Fruit fly (Drosophila melanogaster) whole organism, prepupa: ENCODE measurements around the gene CG17919.

ENCODE experiments used
- CG10631 ChIP-seq: fragments of 200-800 bp; sonication (Bioruptor generic); optimal IDR thresholded peaks from 2 replicates; lab custom pipeline; 2016; ENCODE audit warnings: missing biosample characterization, missing genetic modification characterization
- CG15336 ChIP-seq: fragments of 200-800 bp; sonication (Bioruptor generic); IDR thresholded peaks from 2 replicates; pipeline ENCODE4 v1.3.6; 2022; ENCODE audit warnings: missing biosample characterization, missing genetic modification characterization
- CG3032 ChIP-seq: fragments of 200-800 bp; optimal IDR thresholded peaks from 2 replicates; lab custom pipeline; 2019; ENCODE audit warnings: missing biosample characterization, mild to moderate bottlenecking, missing genetic modification characterization, moderate library complexity
- CG31627 ChIP-seq: fragments of 200-800 bp; sonication (Bioruptor generic); optimal IDR thresholded peaks from 3 replicates; lab custom pipeline; 2016; ENCODE audit warnings: missing biosample characterization, missing genetic modification characterization
- CG32006 ChIP-seq: fragments of 200-800 bp; sonication (Bioruptor generic); optimal IDR thresholded peaks from 3 replicates; lab custom pipeline; 2017; ENCODE audit warnings: missing biosample characterization, mild to moderate bottlenecking, missing genetic modification characterization
- CG34406 ChIP-seq: fragments of 200-800 bp; sonication (Bioruptor generic); optimal IDR thresholded peaks from 3 replicates; lab custom pipeline; 2016; ENCODE audit warnings: missing biosample characterization, missing genetic modification characterization
- CG6163 ChIP-seq: fragments of 200-800 bp; sonication (Bioruptor generic); IDR thresholded peaks from 3 replicates; pipeline ENCODE4 v1.3.6; 2022; ENCODE audit warnings: missing biosample characterization, missing genetic modification characterization
- CG6276 ChIP-seq: fragments of 200-800 bp; sonication (Bioruptor generic); optimal IDR thresholded peaks from 2 replicates; lab custom pipeline; 2017; ENCODE audit warnings: missing biosample characterization, mild to moderate bottlenecking, missing genetic modification characterization
- CG6792 ChIP-seq: fragments of 200-800 bp; sonication (Bioruptor generic); optimal IDR thresholded peaks from 3 replicates; lab custom pipeline; 2016; ENCODE audit warnings: missing biosample characterization, missing genetic modification characterization
- CG6808 ChIP-seq: fragments of 200-800 bp; sonication (Bioruptor generic); optimal IDR thresholded peaks from 3 replicates; lab custom pipeline; 2017; ENCODE audit warnings: missing biosample characterization, missing genetic modification characterization, mild to moderate bottlenecking, moderate library complexity, missing genetic modification reagents
- CG6854 ChIP-seq: fragments of 200-800 bp; sonication (Bioruptor generic); optimal IDR thresholded peaks from 2 replicates; lab custom pipeline; 2017; ENCODE audit warnings: missing biosample characterization, mild to moderate bottlenecking, missing genetic modification characterization
- CG7368 ChIP-seq: fragments of 200-800 bp; sonication (Bioruptor generic); optimal IDR thresholded peaks from 3 replicates; lab custom pipeline; 2016; ENCODE audit warnings: missing biosample characterization, missing genetic modification characterization
- CG8119 ChIP-seq: fragments of 200-800 bp; sonication (Bioruptor generic); IDR thresholded peaks from 3 replicates; pipeline ENCODE4 v1.3.6; 2022; ENCODE audit warnings: missing biosample characterization, missing genetic modification characterization
- CG8319 ChIP-seq: fragments of 200-800 bp; sonication (Bioruptor generic); optimal IDR thresholded peaks from 3 replicates; lab custom pipeline; 2016; ENCODE audit warnings: missing biosample characterization, missing genetic modification characterization
- Eip93F ChIP-seq: fragments of 200-800 bp; sonication (Bioruptor generic); optimal IDR thresholded peaks from 2 replicates; lab custom pipeline; 2016; ENCODE audit warnings: missing biosample characterization, mild to moderate bottlenecking, missing genetic modification characterization
- Ets21C ChIP-seq: fragments of 200-800 bp; sonication (Bioruptor generic); optimal IDR thresholded peaks from 3 replicates; lab custom pipeline; 2016; ENCODE audit warnings: missing biosample characterization, missing genetic modification characterization
- Ets96B ChIP-seq: fragments of 200-800 bp; optimal IDR thresholded peaks from 2 replicates; lab custom pipeline; 2019; ENCODE audit warnings: missing biosample characterization, mild to moderate bottlenecking, missing genetic modification characterization, moderate library complexity
- Hr38 ChIP-seq: sonication (Bioruptor generic); optimal IDR thresholded peaks from 2 replicates; lab custom pipeline; 2016; ENCODE audit warnings: missing biosample characterization, missing genetic modification characterization
- Hr4 ChIP-seq: fragments of 200-800 bp; sonication (Bioruptor generic); optimal IDR thresholded peaks from 3 replicates; lab custom pipeline; 2016; ENCODE audit warnings: missing biosample characterization, missing genetic modification characterization
- Lpt ChIP-seq: fragments of 200-800 bp; sonication (Bioruptor generic); optimal IDR thresholded peaks from 3 replicates; lab custom pipeline; 2016; ENCODE audit warnings: missing biosample characterization, missing genetic modification characterization
- OdsH ChIP-seq: fragments of 200-800 bp; sonication (Bioruptor generic); optimal IDR thresholded peaks from 3 replicates; lab custom pipeline; 2016; ENCODE audit warnings: missing biosample characterization, missing genetic modification characterization
- Sox102F ChIP-seq: fragments of 200-800 bp; sonication (Bioruptor generic); optimal IDR thresholded peaks from 2 replicates; lab custom pipeline; 2016; ENCODE audit warnings: missing biosample characterization, mild to moderate bottlenecking, missing genetic modification characterization
- Sox14 ChIP-seq: fragments of 200-800 bp; sonication (Bioruptor generic); optimal IDR thresholded peaks from 3 replicates; lab custom pipeline; 2016; ENCODE audit warnings: missing biosample characterization, missing genetic modification characterization
- cyc ChIP-seq: fragments of 200-800 bp; sonication (Bioruptor generic); optimal IDR thresholded peaks from 3 replicates; lab custom pipeline; 2016; ENCODE audit warnings: missing biosample characterization, missing genetic modification characterization
- dac ChIP-seq: fragments of 200-800 bp; sonication (Bioruptor generic); optimal IDR thresholded peaks from 2 replicates; lab custom pipeline; 2017; ENCODE audit warnings: missing biosample characterization, mild to moderate bottlenecking, missing genetic modification characterization
- eg ChIP-seq: fragments of 200-800 bp; sonication (Bioruptor generic); IDR thresholded peaks from 3 replicates; pipeline ENCODE4 v1.3.6; 2022; ENCODE audit warnings: missing biosample characterization, missing genetic modification characterization
- esn ChIP-seq: fragments of 200-800 bp; sonication (Bioruptor generic); optimal IDR thresholded peaks from 2 replicates; lab custom pipeline; 2016; ENCODE audit warnings: missing biosample characterization, mild to moderate bottlenecking, missing genetic modification characterization, moderate library complexity
- fd59A ChIP-seq: fragments of 200-800 bp; sonication (Bioruptor generic); optimal IDR thresholded peaks from 2 replicates; lab custom pipeline; 2017; ENCODE audit warnings: missing biosample characterization, mild to moderate bottlenecking, missing genetic modification characterization, missing genetic modification reagents
- fd85E ChIP-seq: fragments of 200-800 bp; sonication (Bioruptor generic); optimal IDR thresholded peaks from 3 replicates; lab custom pipeline; 2016; ENCODE audit warnings: missing biosample characterization, missing genetic modification characterization
- fkh ChIP-seq: fragments of 200-800 bp; sonication (Bioruptor generic); optimal IDR thresholded peaks from 3 replicates; lab custom pipeline; 2017; ENCODE audit warnings: missing biosample characterization, mild to moderate bottlenecking, missing genetic modification characterization, moderate library complexity
- lz ChIP-seq: fragments of 200-800 bp; sonication (Bioruptor generic); optimal IDR thresholded peaks from 3 replicates; lab custom pipeline; 2016; ENCODE audit warnings: missing biosample characterization, missing genetic modification characterization
- net ChIP-seq: fragments of 200-800 bp; sonication (Bioruptor generic); optimal IDR thresholded peaks from 3 replicates; lab custom pipeline; 2016; ENCODE audit warnings: missing biosample characterization, missing genetic modification characterization
- pdm3 ChIP-seq: fragments of 200-800 bp; sonication (Bioruptor generic); optimal IDR thresholded peaks from 3 replicates; lab custom pipeline; 2016; ENCODE audit warnings: missing biosample characterization, missing genetic modification characterization
- salr ChIP-seq, 2 experiments: fragments of 200-800 bp; sonication (Bioruptor generic); optimal IDR thresholded peaks; 3 replicates each; lab custom pipeline; 2016 to 2018; ENCODE audit warnings: missing biosample characterization in 2 of 2, missing genetic modification characterization in 2 of 2, mild to moderate bottlenecking in 1 of 2
- ss ChIP-seq, 2 experiments: fragments of 200-800 bp; sonication (Bioruptor generic); optimal IDR thresholded peaks; 2 replicates in 1 of 2; 3 replicates in 1 of 2; lab custom pipeline; 2017 to 2018; ENCODE audit warnings: mild to moderate bottlenecking in 2 of 2, missing biosample characterization in 2 of 2, missing genetic modification characterization in 2 of 2, moderate library complexity in 1 of 2
- svp ChIP-seq: fragments of 200-800 bp; sonication (Bioruptor generic); peaks from one replicate; lab custom pipeline; 2016; ENCODE audit warnings: missing biosample characterization, missing genetic modification characterization
- vri ChIP-seq: fragments of 200-800 bp; sonication (Bioruptor generic); optimal IDR thresholded peaks from 3 replicates; lab custom pipeline; 2016; ENCODE audit warnings: missing biosample characterization, mild to moderate bottlenecking, missing genetic modification characterization

Gene CG17919

dm6 chr3R:6377497-6377896 lies 33.7 kb downstream of the CG17919 start, which contains the start of gene CG42537:
Gene CG42537 (plus strand): TSS chr3R:6377797.
- TF ChIP-seq Hr38 (GFP tag; lab: Kevin White, UChicago) = no peak

DNA sequence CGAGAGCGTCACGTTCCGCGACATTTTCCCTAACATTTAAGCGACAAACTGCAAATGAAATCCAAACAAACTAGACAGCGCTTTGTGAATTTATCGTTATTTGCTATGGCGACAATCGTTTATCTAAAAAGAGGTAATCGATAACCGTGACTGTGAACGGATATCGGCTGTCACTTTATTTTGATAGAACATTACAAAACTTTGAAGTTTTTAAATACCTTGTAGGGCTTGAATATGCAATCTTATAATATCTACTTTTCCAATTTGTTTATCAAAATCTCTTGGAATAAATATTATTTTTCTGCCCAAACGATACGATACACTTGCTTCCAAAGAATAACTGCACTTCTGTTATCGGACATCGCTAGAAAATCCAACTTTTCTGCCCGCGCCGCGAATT lies 36.3 kb downstream of the CG17919 start, which contains the start of the genes CG1024 and TfIIFalpha:
CG1024 (minus strand) TSS at position 200 of the 400 bp plus-strand sequence.
TfIIFalpha (plus strand) TSS at position 339 of the 400 bp plus-strand sequence.
- TF ChIP-seq Sox14 (peak; percentile 10), Ets21C (GFP tag; lab: Kevin White, UChicago) (no peak), cyc (peak; percentile 4), esn (GFP tag; lab: Kevin White, UChicago) (peak; percentile 41), CG3032 (tag; lab: Kevin White, UChicago) (peak; percentile 22)

- TF ChIP-seq CG6854 (GFP tag; lab: Kevin White, UChicago) = no peak
- no peak for TF ChIP-seq CG6276 (GFP tag; lab: Kevin White, UChicago)
- TF ChIP-seq CG6808 (GFP tag; lab: Kevin White, UChicago) = no peak
- no peak for TF ChIP-seq salr (GFP tag; optimal IDR thresholded peaks at IDR 0.05; lab: Kevin White, UChicago)
- no peak for TF ChIP-seq Hr4
- TF ChIP-seq net (GFP tag; lab: Kevin White, UChicago) = no peak
- TF ChIP-seq CG8319 = no peak
- TF ChIP-seq dac = no peak
- TF ChIP-seq Lpt (GFP tag; lab: Kevin White, UChicago) = no peak
Measured at dm6 chr3R:6381784-6382183, 38.0 kb downstream of the CG17919 start.

DNA sequence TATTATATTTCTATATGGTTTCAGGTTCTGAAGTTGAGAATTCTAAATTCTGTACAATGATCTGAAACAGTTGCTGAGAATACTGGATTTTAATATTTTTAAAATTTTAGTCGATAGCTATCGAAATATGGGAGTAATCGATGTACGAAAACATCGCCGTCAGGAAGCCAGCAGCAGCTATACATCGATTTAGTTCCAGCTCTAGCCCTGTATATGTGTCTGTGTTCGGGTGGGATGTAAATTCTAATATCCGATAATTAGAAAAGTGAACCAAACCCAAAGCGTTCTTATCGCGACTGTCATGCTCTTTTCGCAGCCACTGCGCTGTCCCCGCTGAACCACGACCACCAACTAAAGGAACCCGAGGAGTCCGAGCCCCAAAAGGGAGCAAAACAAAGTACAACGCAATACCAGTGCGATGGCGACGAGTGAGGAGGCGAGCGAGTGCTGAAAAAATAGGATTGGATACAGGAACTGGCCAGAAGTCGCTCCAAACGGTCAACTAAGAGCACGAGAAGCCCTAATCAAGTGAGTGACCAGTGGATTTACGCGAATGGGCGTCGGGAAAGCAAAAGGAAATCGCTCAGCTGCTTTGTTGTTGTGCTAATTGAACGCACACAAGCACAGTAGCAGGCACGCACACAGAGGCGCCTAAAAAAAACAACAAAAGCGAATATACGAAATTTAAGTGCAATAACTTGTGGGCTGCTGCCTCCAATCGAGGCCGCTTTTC lies 39.1 kb downstream of the CG17919 start, which contains the start of gene gzl:
gzl (plus strand) TSS at position 182 of the 733 bp plus-strand sequence.
- TF ChIP-seq Sox14 = peak; percentile 13
- TF ChIP-seq CG10631 (GFP tag; lab: Kevin White, UChicago) = no peak
- no peak for TF ChIP-seq lz
- no peak for TF ChIP-seq CG6163
- TF ChIP-seq fd59A = no peak
- no peak for TF ChIP-seq svp (GFP tag; lab: Kevin White, UChicago)
- TF ChIP-seq fd85E (GFP tag; lab: Kevin White, UChicago) = no peak
- no peak for TF ChIP-seq pdm3 (GFP tag; lab: Kevin White, UChicago)
- TF ChIP-seq Eip93F (GFP tag; lab: Kevin White, UChicago) = no peak
- no peak for TF ChIP-seq CG15336 (GFP tag; lab: Robert Waterston, UW)
- TF ChIP-seq Sox102F (GFP tag; lab: Kevin White, UChicago) = no peak
- no peak for TF ChIP-seq Ets96B (tag; lab: Kevin White, UChicago)
- TF ChIP-seq ss (GFP tag; optimal IDR thresholded peaks at IDR 0.05; lab: Kevin White, UChicago) = peak in 1 of 2 experiments; percentile 46
- TF ChIP-seq CG34406 = no peak
- no peak for TF ChIP-seq cyc
- TF ChIP-seq CG6792 (GFP tag; lab: Kevin White, UChicago) = no peak
- no peak for TF ChIP-seq Hr38 (GFP tag; lab: Kevin White, UChicago)
- peak; percentile 1 for TF ChIP-seq esn (GFP tag; lab: Kevin White, UChicago)

- no peak for TF ChIP-seq CG31627
- no peak for TF ChIP-seq lz
- no peak for TF ChIP-seq net (GFP tag; lab: Kevin White, UChicago)
- no peak for TF ChIP-seq CG8119 (GFP tag; lab: Robert Waterston, UW)
- TF ChIP-seq CG6854 (GFP tag; lab: Kevin White, UChicago) = no peak
- no peak for TF ChIP-seq OdsH (GFP tag; lab: Kevin White, UChicago)
- TF ChIP-seq cyc = no peak
- TF ChIP-seq vri (GFP tag; lab: Kevin White, UChicago) = no peak
- no peak for TF ChIP-seq CG7368 (GFP tag; lab: Kevin White, UChicago)
- TF ChIP-seq eg (GFP tag; lab: Robert Waterston, UW) = no peak
- no peak for TF ChIP-seq CG6276 (GFP tag; lab: Kevin White, UChicago)
- no peak for TF ChIP-seq CG32006
- TF ChIP-seq CG6163 = no peak
- TF ChIP-seq dac = no peak
- no peak for TF ChIP-seq CG15336 (GFP tag; lab: Robert Waterston, UW)
- TF ChIP-seq svp (GFP tag; lab: Kevin White, UChicago) = no peak
- TF ChIP-seq fkh (GFP tag; lab: Kevin White, UChicago) = no peak
- no peak for TF ChIP-seq Hr38 (GFP tag; lab: Kevin White, UChicago)
Measured at dm6 chr3R:6383466-6383769, 39.6 kb downstream of the CG17919 start.
